Worm (Caenorhabditis elegans) whole organism, midembryonic: ENCODE results near the gene nfu-1.

Source experiments
- T22C8.4 ChIP-seq: fragments of 200-800 bp; sonication (Bioruptor generic); IDR thresholded peaks from 2 replicates; pipeline ENCODE4 v1.3.6; 2022; ENCODE audit warnings: missing genetic modification characterization, missing compliant biosample characterization
- flt-1 ChIP-seq: fragments of 200-800 bp; sonication (Bioruptor generic); IDR thresholded peaks from 2 replicates; pipeline ENCODE4 v1.3.6; 2022; ENCODE audit warnings: missing genetic modification characterization, missing compliant biosample characterization
- tab-1 ChIP-seq: fragments of 200-800 bp; sonication (Bioruptor generic); IDR thresholded peaks from 2 replicates; pipeline ENCODE4 v1.3.6; 2022; ENCODE audit warnings: missing genetic modification characterization, missing compliant biosample characterization

ce11 chrIV:10396827-10397226 is 9.6 kb downstream of the nfu-1 start:
- TF ChIP-seq T22C8.4 (no peak), flt-1 (GFP tag; lab: Robert Waterston, UW) (no peak), tab-1 (GFP tag; lab: Robert Waterston, UW) (no peak)
